Worm (Caenorhabditis elegans): ENCODE measurements around the gene cec-7.

DNA sequence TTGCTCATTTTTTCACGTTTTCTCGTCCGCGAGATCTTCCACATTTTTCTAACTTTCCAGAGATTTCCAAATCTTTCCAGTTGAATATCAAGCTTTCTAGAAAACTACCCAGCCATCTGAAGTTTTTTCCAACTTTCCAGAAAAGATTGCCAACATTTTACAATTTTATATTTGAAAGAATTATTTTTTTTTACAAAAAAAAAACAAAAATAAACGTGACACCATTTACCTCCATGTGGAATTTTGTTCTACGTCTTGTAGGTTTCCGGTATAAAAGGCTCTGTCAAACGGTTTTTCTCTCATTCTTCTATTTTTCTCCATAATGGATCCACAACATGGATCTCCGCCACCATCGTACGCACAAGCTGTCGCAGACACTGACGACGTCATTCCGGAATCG is 12.7 kb downstream of the cec-7 start, which contains the start of gene Y37D8A.8:
- TF ChIP-seq daf-12 (tag; optimal IDR thresholded peaks at IDR 0.05) (no peak), pqm-1 (tag; optimal IDR thresholded peaks at IDR 0.05) (no peak), nhr-25 (tag; optimal IDR thresholded peaks at IDR 0.05) (no peak), nhr-77 (tag; optimal IDR thresholded peaks at IDR 0.05) (no peak), elt-2 (tag; optimal IDR thresholded peaks at IDR 0.05) (no peak), nfya-1 (tag; optimal IDR thresholded peaks at IDR 0.05; ENCODE audit: insufficient read depth) (no peak), hmg-11 (tag; optimal IDR thresholded peaks at IDR 0.05) (no peak), ceh-82 (tag; optimal IDR thresholded peaks at IDR 0.05) (no peak), nhr-237 (tag; optimal IDR thresholded peaks at IDR 0.05) (no peak), pha-4 (tag; optimal IDR thresholded peaks at IDR 0.05) (no peak), skn-1 (tag; optimal IDR thresholded peaks at IDR 0.05) (no peak), ZK546.5 (tag; optimal IDR thresholded peaks at IDR 0.05) (no peak), nhr-28 (tag; optimal IDR thresholded peaks at IDR 0.05) (no peak)
